Fruit fly (Drosophila melanogaster): Measurements from ENCODE around the gene CG32176.

The CG32176 gene

DNA sequence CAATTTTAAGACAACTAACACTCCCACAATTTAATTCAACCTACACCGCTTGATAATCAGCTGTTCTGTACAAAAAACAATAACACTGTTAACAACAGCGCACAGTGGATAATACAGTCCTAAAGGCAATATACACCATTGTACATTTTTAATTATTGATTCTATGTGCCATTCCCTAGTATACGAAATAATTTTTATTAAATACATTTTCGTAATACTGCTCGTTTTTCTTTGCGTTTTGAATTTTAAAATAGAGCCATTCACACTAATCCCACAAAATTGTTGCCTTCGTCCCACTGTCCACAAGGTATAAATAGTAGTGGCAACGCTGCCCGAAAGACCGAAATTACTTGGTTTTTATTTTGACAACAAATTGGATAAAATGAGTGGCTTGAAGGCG is at the start of gene CG32176, which contains the start of gene Coq4:
Gene CG32176, plus strand, starts transcription at position 314 of the 400 bp plus-strand sequence.
Gene Coq4, minus strand, starts transcription at position 67 of the 400 bp plus-strand sequence.
- TF ChIP-seq CG17801 (GFP tag; optimal IDR thresholded peaks at IDR 0.05; ENCODE audit: partially characterized antibody) = peak; percentile 92

DNA sequence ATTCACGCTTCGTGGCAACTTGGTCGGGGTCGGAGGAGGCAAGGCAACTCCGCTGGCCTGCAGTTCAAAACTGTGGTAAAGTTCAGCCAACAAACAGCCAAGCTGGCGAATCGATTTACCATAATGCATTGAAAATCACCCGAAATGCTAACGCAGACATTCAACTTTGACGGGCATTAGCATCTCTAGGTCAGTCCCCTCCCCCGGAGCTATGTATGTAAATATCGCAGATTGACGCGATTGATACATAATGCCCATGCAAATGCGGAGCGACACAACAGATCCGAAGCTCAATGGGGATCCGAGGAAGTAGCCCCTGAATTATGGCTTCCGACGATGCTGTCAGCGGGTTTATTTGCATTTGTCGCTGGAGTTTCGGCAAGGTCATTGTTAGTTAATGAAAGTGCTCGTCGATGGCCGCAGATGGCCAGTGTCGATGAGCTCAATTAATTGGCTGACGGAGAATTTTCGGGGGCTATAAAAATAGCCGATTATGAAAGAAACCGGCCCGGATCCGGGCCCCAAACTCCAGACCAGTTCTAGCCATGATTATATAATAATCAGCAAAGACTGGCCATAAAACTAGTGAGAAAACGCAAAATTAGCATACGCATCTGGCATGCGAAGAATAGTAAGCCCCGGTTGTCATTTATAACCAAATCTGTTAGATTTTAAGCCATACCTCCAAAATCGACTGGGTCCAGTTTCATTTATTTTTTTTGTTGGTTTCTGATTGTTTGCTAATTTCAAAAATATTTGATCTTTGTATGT is 46.9 kb upstream of the CG32176 start:
- TF ChIP-seq CG17801 (GFP tag; optimal IDR thresholded peaks at IDR 0.05; ENCODE audit: partially characterized antibody) = no peak

DNA sequence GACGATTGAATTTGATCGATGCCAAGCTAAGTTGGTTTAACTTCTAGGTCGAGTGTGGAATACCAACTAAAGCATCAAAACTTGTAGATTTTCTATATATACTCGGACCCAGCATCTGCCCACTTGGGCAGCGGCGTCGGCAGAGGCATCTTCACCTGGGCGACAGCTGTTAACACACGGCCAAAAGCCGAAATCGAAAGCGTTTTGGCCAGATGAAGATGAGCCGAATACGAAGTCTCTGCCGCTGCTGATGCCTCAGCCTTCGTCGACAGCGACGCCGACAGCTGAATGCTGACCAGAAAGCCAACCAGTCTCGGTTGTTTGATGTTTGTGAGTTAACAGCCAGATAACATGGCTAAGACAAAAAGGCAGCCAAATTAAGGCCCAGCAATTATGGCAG is 44.8 kb upstream of the CG32176 start, which contains the start of gene CG13731:
Gene CG13731, minus strand, starts transcription at position 62 of the 400 bp plus-strand sequence.
- TF ChIP-seq CG17801 (GFP tag; optimal IDR thresholded peaks at IDR 0.05; ENCODE audit: partially characterized antibody) = no peak

DNA sequence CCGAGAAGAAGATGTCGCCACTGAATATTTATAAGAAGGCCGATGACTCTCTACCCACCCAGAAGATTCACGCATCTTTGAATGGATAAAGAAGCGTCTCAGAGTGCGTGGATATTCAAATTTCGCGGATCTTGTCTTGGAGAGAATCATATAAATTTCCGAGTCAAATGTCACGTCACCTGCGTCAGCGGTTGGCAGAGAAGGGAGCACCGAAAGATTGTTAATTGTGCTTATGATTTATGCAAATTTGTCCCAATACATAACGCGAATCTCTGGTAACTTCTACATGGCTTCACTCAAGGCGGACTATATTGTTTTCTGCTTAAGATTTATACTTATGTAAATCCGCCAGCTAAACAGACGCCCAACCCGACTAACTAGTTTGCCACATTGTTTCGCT is 42.5 kb upstream of the CG32176 start:
- TF ChIP-seq CG17801 (GFP tag; optimal IDR thresholded peaks at IDR 0.05; ENCODE audit: partially characterized antibody) = no peak

DNA sequence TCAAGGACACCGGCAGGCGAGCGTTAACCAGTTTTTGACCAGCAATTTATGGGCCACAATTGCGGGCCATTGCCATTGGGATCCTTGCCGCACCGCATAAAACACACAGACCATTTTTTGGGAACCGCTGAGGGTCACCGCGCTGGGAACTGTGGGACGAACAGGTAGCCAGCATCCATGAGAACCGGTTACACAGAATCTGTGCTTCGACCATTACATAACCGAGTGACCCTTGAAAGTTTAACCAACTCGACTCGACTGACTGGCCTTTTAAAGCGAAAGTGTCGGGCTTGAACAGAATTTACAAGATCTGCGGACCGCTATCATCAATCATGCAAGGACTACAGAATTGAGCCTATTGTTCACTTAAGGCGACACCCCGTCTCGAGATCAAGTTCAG is 41.3 kb upstream of the CG32176 start:
- no peak for TF ChIP-seq CG17801 (GFP tag; optimal IDR thresholded peaks at IDR 0.05; ENCODE audit: partially characterized antibody)

DNA sequence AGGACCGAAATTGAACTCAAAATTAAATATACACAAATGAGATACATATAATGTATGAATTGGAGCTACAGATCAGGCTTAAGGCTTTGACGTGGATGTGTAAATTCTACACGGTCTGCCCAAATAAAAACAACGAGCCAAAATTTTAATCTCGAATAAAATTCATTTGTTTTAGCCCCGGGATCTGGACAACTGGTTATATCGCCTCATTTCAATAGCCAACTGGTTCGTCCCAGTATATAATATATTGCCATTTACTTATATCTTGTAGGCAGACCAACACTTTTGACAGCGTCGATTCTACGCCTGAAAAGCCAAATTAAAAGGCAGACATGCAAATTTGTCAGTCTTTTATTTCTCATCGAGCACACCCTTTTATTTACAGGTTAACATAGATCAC is 40.6 kb upstream of the CG32176 start:
- TF ChIP-seq CG17801 (GFP tag; optimal IDR thresholded peaks at IDR 0.05; ENCODE audit: partially characterized antibody) = no peak

DNA sequence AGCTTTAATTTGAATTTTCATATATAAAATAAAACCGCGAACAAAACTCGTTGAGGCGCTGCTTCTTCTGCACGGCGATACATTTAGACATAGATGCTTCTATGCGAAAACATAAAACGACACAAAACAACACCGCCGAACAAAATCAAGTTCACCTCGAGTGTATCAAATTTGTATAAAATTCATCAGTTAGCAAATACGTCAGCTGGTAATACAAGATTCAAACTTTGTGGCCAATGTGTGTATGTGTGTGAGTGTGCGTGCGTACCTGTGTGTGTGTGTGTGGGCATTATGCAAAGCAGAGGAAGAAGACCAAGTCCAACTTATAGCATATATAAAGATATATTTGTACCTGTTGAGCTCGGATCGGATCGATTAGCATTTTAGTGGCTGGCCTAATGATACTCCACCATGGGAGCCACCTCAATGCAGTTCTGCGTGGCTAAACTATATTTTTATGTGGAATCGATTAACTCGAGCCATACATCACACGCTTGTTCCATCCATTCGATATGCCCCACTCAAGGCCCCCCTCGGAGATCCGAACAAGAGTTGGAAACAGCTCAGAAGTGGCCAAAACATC is 39.1 kb upstream of the CG32176 start:
- TF ChIP-seq CG17801 (GFP tag; optimal IDR thresholded peaks at IDR 0.05; ENCODE audit: partially characterized antibody) = no peak

DNA sequence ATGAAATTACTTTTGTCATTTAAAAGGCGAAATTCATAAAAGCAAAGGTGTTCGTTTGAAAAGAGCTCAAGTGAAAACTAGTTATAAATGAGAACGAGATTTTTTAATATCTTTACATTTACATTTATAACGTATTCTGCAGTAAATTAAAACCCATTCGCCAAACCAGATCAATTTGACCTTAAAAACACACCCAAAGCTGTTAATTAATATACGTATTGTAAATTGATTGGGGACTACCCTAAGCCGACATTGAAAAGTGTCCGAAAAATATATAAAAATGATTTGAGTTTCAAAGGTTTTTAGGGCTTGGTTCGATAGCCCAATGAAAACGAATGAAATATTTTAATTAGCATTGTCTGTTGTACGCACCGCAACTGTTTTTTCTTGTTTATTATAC is 34.7 kb upstream of the CG32176 start:
- no peak for TF ChIP-seq CG17801 (GFP tag; optimal IDR thresholded peaks at IDR 0.05; ENCODE audit: partially characterized antibody)

DNA sequence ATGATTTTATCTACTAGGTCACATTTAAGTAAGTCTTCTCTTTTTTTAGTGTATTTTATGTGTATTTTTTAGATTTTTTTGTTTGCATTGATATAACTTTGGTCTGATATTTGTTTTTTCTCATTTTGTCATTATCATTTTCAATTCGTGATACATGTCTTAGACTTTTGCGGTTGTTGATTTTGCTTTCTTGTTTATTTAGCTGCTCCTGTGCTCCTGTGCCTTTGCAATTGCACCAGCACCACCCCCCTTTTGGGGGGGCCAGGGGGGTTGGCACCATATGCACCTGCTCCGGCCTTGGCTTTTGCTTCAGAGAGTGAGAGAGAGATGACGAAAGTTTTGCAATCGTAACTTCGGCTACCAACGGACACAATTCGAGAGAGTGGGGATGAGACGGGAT is 32.8 kb upstream of the CG32176 start:
- no peak for TF ChIP-seq CG17801 (GFP tag; optimal IDR thresholded peaks at IDR 0.05; ENCODE audit: partially characterized antibody)

DNA sequence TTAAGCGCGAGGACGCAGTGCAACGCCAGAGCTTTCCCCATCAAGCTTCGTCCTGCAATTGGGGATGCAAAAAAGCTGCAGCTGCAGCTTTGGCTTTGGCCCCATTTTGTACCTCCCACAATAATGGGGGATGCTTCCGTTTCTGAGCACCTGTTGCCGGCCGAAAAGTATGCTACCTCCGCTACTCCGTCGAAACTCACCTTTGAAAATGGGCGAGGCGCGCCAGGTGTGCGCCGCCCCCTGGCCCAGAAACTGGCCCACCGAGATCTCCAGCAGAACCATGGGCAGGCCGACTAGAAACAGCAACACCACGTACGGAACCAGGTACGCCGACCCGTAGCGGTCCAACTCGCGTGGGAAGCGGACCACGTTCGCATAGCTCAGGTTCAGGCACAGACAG is 32.3 kb upstream of the CG32176 start:
- no peak for TF ChIP-seq CG17801 (GFP tag; optimal IDR thresholded peaks at IDR 0.05; ENCODE audit: partially characterized antibody)

DNA sequence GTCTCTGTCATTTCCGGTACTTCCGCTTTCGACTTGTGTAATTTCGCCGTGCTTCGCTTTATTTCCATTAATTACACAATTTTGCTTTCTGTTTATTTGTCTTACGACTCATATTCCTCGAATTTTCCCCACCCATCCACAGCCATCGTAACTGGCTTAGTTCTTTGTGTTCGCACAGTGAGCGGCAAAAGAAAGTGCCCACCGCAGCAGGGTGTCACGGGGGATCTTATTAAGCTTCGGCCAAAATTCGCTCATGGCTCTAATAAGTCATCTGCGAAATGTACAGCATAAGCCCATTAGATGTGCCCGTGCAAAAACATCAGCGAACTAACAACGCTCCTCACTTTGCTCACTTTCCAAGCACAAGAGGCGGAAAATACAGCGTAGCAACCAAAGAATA is 31.3 kb upstream of the CG32176 start:
- TF ChIP-seq CG17801 (GFP tag; optimal IDR thresholded peaks at IDR 0.05; ENCODE audit: partially characterized antibody) = no peak

DNA sequence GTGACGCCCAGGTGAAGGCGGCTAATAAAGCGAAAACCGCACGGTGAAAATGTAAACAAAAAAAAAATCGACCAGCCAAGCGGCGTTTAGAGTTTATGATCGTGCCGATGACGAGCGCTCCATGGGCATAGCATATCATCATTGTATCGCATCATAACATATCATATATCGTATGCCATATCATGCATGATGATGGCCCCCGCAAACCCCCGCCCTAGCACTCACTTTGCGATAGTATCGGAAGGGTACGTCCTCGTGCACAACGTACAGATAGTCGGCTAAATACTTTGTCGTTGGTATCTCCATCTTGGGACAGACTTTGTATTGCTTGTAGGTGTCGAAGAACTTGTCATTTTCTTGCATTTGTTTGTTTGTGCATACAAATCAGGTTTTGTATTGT is 30.4 kb upstream of the CG32176 start:
- TF ChIP-seq CG17801 (GFP tag; optimal IDR thresholded peaks at IDR 0.05; ENCODE audit: partially characterized antibody) = no peak

DNA sequence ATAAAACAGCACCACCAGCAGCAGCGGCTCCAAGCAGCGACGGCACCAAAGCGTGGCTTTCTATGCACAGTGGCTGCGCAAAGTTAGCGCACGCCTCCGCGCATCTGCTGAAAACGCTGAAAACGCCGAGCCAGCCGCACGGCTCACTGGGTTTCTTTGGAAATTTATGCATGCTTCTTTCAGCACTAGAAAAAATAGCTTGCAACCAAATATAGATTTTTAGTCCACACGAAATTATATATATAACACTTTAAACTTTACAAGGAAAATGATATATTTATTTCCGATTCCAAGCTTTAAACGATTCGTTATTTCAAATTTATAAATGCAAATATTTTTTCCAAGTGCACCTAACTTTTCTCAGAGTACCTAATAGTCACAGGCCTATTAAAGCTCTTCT is 29.0 kb upstream of the CG32176 start:
- no peak for TF ChIP-seq CG17801 (GFP tag; optimal IDR thresholded peaks at IDR 0.05; ENCODE audit: partially characterized antibody)

DNA sequence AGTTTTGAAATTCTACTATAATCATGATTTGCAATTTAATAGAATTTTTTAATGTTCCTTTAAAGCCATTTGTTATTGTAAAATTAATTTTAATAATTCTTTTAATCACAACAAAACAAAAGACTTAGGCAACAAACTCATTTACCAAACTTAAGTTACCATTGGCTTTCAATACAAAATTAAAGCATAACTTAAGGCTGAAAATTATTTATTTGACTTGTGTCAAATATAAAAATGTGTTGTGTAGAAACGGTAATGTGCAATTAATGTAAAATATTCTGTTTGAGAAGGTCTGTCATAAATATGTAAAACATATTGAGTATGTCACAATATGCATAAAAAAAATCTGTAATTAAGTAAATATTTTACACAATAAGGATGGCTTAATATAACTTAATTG is 26.6 kb upstream of the CG32176 start:
- TF ChIP-seq CG17801 (GFP tag; optimal IDR thresholded peaks at IDR 0.05; ENCODE audit: partially characterized antibody) = no peak

DNA sequence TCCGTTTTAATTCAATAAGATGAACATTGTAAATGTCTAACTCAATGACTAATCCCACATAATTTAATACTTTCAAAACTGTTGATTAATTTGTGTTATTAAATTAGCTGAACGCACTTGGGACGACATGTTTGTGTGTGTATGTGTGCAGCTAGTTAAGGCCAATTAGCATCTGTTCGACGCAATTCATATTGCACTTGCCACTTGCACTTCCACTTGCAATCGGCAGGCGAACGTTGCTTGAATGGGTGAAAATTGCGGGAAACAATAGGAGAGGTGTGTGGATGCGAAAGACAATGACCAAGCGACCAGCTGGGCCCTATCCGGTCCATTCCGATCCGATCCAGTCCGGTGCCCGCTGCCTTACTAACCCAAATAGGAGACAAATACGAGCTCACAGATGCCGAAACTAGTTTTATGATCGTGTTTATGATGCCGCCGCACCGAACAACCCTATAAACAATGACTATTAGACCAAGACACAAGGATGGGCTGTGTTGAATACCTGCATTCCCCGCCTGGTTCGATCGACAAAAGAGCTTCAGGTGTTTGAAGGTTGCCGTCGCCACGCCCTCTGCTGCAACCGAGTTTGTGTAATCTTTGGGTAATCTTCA is 26.1 kb upstream of the CG32176 start:
- no peak for TF ChIP-seq CG17801 (GFP tag; optimal IDR thresholded peaks at IDR 0.05; ENCODE audit: partially characterized antibody)

DNA sequence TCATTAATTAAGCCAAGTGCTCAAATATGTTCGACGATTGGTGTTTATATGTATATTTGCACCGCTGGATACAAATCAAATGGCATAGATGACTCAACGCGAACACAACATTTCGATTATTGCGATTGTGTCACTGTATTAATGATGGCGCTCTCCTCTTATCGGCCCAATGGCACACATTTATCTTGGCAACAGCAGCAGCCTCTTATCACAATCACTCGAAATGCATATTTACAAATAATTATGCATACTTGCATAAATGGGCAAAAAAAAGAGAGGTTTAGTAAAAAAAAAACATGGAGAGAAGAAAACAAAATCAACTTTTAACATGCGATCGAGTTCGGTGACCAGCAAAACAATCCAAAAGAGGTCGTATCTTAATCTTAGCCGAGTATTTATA is 22.4 kb upstream of the CG32176 start:
- no peak for TF ChIP-seq CG17801 (GFP tag; optimal IDR thresholded peaks at IDR 0.05; ENCODE audit: partially characterized antibody)

All from ovary, adult (tissue).